Worm (Caenorhabditis elegans) whole organism, L4 larva: ENCODE measurements around the gene F53F8.7.

Experiments
- ama-1 ChIP-seq: fragments of 150-350 bp; optimal IDR thresholded peaks from 2 replicates; lab custom pipeline; 2014; ENCODE audit warnings: inconsistent platforms, mixed read lengths
- mdl-1 ChIP-seq, 2 experiments: fragments of 150-350 bp in 1 of 2; sonication (generic microtip) in 1 of 2; optimal IDR thresholded peaks; 2 replicates each; lab custom pipeline; 2014 to 2017; ENCODE audit warnings: missing biosample characterization in 2 of 2, missing genetic modification characterization in 2 of 2

ce11 chrV:20645479-20645878 lies 52.7 kb downstream of the F53F8.7 start:
- TF ChIP-seq mdl-1 (tag; optimal IDR thresholded peaks at IDR 0.05; lab: Kevin White, UChicago) (no peak), ama-1 (lab: Kevin White, UChicago) (no peak)
